Fruit fly (Drosophila melanogaster): ENCODE results near the gene ACXE.

The ACXE gene

DNA sequence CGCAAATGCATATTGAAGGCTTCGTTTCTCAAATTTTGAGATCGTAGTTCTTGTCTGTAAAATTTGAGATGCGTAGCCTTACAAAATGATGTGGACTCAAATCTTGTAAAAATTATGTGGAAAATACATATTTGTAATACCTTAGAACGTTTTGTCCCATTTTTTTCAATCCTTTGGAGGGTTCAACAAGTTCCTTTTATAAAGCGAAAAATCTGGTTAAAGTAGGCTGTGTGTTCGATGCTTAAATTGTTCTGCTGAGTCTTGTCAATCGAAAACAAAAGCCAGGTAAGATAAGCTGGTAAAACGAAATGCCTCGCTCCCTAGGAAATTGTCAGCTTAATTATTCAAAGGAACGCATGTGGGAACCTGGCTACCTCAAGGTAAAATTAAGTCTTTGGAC lies at the start of gene ACXE:
Gene ACXE, plus strand, starts transcription at position 301 of the 400 bp plus-strand sequence.
- no peak for TF ChIP-seq CG17801 (GFP tag; optimal IDR thresholded peaks at IDR 0.05; ENCODE audit: partially characterized antibody)

DNA sequence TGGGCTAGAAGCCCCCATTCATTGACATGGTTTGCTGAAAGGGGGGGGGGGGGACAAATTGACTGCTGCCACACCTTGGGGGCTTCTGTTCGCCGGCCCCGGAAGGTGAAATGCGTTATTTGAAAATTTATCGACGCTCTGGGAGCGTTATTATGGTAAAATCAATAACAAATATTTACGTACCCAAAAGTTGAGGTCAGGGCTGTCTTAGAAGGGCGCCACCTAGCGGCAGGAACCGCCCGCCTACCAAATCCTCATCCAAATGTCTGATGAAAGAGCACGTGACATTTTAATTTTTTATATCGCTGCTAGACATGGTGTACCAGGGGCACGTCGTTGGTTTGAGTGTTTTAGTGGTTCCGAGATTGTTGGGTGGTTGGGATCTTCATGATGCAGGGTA lies 45.0 kb upstream of the ACXE start:
- no peak for TF ChIP-seq CG17801 (GFP tag; optimal IDR thresholded peaks at IDR 0.05; ENCODE audit: partially characterized antibody)

DNA sequence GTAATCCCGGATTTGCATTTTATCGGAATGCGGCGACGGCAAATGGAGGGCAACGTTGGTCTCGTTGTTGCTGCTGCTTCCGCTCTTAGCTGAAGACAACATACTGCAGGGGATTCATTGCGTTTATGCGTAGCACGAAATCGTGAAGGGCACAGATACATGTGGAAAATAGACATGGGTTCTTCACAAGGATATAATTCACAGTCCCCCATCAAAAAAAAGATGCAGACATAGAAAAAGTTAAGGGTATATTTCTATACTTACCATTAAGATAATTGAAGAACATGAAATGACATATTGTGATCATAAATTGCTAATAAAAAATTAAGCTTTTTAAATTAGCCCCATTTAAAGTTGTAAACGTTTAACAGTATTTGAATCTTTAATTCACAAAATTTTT lies 33.8 kb upstream of the ACXE start:
- TF ChIP-seq CG17801 (GFP tag; optimal IDR thresholded peaks at IDR 0.05; ENCODE audit: partially characterized antibody) = no peak

DNA sequence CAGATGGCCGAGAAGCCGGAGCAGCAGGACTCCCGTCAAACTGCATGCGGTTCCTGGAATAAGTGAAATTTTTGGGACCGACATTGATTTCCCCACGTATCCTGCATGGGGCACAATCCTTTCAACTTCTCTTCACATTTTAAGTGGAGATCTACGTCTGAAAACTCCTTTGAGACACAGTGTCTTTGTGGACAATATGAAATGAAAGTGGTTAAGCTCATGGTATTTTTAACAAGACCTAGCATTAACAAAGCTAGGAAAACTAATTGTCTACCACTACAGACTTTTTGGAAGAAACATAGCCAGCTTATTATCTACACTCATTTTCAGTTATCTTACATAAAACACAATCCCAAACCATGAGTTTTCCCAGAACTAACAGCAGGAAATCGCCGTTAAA lies 13.2 kb upstream of the ACXE start, which contains the start of gene ACXC:
Gene ACXC, plus strand, starts transcription at position 301 of the 400 bp plus-strand sequence.
- TF ChIP-seq CG17801 (GFP tag; optimal IDR thresholded peaks at IDR 0.05; ENCODE audit: partially characterized antibody) = no peak

DNA sequence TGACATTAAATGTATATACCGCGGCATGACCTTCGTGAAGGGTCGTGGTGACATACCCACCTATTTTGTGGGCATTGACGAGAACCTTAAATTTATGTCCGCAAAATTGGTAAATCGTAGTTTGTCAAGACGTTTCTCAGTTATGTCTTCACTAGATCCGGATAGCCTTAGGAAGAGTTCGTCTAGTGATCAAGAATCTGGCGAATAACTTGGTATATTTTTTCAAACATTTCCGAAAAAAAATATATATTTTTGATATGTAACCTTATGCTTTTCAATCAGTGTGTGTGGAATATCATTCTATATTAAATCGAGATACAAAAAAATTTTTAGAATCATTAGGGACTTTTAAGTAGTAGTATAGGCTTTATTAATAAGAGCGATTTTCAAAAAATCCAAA lies 8.9 kb upstream of the ACXE start, which contains the start of gene ACXB:
Gene ACXB, plus strand, starts transcription at position 301 of the 400 bp plus-strand sequence.
- TF ChIP-seq CG17801 (GFP tag; optimal IDR thresholded peaks at IDR 0.05; ENCODE audit: partially characterized antibody) = no peak

DNA sequence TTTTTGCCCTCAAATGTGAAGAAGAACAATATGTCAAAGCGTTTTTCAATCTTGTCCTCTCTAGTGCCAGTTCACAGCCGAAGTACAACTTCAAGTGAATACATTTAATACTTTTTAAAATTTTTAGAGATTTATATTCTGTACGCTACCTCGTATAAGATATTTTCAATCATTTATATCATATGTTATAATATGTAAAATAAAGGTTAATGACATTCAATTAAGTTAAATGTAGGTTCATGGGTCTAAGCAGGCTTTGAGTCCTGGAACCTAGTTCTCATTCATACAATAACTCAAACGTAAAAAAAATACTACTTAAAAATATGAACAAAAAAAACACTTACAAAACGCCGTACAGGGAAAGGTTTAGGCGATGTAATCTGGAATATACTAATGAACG lies 4.6 kb upstream of the ACXE start, which contains the start of gene ACXA:
Gene ACXA, plus strand, starts transcription at position 301 of the 400 bp plus-strand sequence.
- no peak for TF ChIP-seq CG17801 (GFP tag; optimal IDR thresholded peaks at IDR 0.05; ENCODE audit: partially characterized antibody)

DNA sequence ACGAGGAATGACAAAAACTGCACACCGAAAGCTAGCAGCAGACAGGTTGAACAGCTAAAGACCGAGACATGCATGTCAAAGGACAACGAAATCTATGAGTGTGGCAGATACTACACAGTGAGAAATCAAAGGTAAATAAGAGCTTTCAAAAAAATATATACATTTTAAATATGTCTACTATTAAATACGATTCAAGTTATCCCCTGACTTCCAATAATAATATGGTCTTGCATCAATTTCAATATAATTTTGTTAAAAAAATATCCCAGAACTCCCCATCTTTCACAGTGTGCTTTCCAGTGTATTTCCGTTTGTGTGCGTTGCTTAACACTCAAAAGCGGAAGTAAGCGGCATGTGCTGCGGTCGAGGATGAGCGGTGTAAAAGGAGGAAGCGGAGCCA lies 7.6 kb downstream of the ACXE start:
- TF ChIP-seq CG17801 (GFP tag; optimal IDR thresholded peaks at IDR 0.05; ENCODE audit: partially characterized antibody) = no peak

DNA sequence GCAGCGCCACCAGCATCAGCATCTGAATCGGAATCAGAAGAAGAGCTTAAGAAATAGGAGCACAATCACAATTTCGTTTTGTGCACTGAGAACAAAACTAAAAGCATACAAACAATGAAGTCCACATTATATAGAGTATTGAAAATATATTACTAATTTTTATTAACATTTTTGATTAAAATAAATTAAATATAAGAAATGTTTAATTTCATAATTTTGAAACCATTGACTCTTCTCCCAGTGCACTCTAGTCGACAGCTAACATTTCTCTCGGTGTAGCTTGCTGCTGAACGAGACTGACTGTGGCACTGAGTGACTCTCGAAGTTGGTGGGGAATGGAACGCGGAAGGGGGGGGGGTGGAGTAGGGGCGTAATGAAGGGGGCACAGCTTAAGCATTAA lies 25.3 kb downstream of the ACXE start:
- no peak for TF ChIP-seq CG17801 (GFP tag; optimal IDR thresholded peaks at IDR 0.05; ENCODE audit: partially characterized antibody)

DNA sequence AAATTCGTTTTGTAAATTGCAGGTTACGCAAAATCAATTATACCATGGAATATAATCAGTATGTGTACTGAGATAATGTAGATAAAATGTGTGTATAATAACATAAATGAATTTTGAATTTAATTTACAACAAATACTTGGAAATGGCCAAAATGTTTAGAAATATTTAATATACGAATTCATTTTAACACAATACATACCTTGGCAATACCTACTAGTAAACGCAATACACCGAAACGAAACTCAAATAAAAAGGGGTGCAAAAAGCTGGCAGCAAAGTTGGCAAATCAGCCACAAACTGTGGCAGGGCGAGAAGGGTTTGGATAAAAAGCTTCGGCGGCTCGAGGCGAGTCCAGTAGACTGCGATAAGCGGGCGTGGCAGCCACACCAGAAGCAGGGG lies 40.9 kb downstream of the ACXE start, which contains the start of gene CG16800:
Gene CG16800, plus strand, starts transcription at position 301 of the 400 bp plus-strand sequence.
- TF ChIP-seq CG17801 (GFP tag; optimal IDR thresholded peaks at IDR 0.05; ENCODE audit: partially characterized antibody) = no peak

DNA sequence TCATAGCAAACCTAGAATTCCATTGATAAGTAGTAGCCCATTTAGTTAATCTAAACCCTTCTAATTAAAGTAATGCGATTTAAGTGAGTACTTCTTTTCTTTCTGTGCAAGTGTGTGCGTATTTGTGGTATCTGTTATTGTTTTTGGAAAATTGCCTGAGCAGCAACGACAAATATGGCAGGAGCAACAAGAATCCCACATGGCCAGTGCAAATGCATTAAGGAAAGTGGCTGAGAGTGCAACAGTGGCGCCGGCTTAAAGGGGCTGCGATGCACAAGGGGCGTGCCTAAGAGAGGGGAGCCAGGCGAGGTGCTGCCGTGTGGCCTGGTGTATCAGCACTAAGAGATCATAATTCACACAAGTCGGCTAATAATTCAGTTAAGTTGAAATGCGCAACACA lies 44.2 kb downstream of the ACXE start:
- TF ChIP-seq CG17801 (GFP tag; optimal IDR thresholded peaks at IDR 0.05; ENCODE audit: partially characterized antibody) = no peak

DNA sequence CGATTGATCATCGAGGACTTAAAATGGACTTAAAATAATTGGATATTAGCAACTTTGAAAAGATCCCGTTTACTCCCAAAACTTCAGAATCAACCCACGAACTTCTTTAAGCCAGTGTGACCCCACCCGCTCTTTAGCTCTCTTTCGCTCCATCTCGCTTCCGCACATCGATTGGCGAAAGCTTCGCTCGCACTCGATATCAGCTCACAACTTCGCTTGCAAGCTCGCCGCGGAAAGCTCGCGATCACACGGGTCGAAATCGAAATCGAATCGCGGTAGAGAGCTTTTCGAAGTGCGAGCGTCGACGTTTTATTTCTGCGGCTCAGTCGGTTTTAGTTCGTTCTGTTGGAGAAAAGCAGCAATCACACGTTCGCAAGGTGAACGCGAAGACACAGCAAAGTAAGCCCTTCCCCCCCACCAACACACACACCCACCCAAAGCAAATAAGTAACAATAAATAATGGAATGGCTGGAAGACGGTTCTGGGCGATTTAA lies 48.7 kb downstream of the ACXE start, which contains the start of gene Vha68-2:
Gene Vha68-2, plus strand, starts transcription at position 278 of the 495 bp plus-strand sequence.
- peak; percentile 66 for TF ChIP-seq CG17801 (GFP tag; optimal IDR thresholded peaks at IDR 0.05; ENCODE audit: partially characterized antibody)

DNA sequence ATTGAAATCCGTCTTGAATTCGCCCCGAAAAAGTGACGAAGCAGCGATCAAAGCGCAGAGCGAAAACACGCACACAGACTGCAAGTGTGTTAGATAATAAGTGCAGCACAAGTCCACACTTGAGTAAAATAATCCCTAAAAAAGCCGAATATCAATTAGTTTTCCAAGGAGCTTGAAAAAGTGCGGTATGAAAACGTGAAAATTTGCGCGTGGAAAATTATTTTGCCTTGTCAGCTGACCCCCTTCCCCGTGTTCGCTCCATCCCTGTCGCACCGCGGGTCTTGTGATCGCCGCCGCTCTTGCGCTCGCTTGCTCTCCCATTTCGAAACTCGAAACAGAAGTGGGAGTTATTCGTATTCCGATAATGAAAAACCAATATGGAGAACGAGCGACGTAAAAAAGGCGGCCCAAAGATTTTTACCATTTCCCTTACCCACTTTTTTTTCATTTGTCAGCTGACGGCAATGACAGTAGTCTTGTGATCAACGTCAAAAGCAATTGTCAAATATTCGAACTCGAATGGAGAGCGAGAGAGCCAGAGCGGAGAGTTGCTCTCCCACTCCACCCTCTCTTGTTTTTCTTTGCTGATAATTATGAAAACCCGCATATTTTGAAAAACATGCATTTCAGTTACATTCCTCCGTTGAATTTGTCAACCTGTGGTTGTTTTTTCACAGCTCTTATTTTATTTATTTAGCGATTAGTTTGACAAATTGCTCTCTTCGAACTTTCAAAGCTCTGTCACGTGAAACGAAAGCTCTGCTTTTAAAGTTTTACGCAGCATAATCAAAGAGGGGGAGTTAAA lies 49.4 kb downstream of the ACXE start:
- no peak for TF ChIP-seq CG17801 (GFP tag; optimal IDR thresholded peaks at IDR 0.05; ENCODE audit: partially characterized antibody)

DNA sequence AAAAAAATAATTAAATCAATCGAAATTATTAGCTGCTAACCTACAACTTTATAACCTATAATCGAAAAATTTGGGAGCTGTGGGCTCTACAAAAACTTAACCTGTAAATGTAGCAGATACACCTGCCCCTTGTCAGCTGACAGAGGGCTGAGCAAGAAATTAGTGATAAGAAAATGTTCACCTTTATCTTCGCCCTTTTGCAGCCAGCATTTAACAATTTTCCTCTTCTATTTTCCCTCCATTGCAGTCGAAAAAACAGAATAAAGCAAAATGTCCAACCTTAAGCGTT lies 49.9 kb downstream of the ACXE start:
- no peak for TF ChIP-seq CG17801 (GFP tag; optimal IDR thresholded peaks at IDR 0.05; ENCODE audit: partially characterized antibody)

DNA sequence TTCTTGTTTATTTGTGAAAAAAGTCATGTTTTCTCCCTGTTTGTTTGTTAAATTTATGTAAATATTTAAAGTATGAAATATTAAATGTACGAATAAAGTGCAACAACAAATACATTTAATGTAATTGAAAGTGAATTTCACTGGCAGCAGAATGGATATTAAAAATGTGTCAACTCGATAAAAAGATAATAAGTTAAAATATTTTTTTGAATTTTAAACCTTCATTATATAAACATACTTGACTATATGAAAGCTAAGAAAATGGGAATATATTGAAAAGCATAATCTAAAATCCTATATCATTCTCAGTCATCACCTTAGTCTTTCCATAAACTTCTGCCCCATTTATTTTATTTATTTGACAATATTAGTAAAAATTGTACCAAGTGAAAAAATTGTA lies 53.1 kb downstream of the ACXE start, which contains the start of gene Vha68-3:
Gene Vha68-3, plus strand, starts transcription at position 301 of the 400 bp plus-strand sequence.
- TF ChIP-seq CG17801 (GFP tag; optimal IDR thresholded peaks at IDR 0.05; ENCODE audit: partially characterized antibody) = no peak

Measured in ovary, adult (tissue).